Worm (Caenorhabditis elegans): ENCODE data around the gene atf-4.
A peak's percentile ranks its signal among the peaks of the same experiment; 100 is the strongest.

atf-4 gene

DNA sequence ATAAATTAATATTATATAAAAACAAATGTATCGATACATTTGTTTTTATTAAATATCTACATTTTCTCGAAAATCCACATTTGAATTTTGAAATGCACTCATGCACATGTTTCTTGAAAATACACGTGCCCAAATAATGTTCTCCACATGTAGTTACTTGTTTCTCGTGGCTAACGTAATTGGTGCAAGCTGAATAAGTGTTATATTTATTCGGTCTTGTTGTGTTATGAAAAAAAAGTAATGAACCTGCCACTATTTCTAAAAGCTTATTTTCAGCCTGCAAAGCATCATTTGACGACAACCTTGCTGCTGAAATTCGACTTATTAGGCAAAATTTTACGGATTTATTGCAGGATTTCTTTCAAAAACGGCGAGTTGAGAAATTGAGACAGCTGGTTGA lies 2.8 kb upstream of the atf-4 start:
- peak; percentile 5 for TF ChIP-seq drap-1 (GFP tag; optimal IDR thresholded peaks at IDR 0.05)
- peak; percentile 33 for TF ChIP-seq hlh-1 (tag; optimal IDR thresholded peaks at IDR 0.05)
- no peak for TF ChIP-seq ceh-83 (GFP tag; optimal IDR thresholded peaks at IDR 0.05)
- TF ChIP-seq mls-2 (tag; optimal IDR thresholded peaks at IDR 0.05) = no peak
- peak; percentile 49 for TF ChIP-seq pha-4 (tag; optimal IDR thresholded peaks at IDR 0.05)
- no peak for TF ChIP-seq lin-32 (GFP tag; optimal IDR thresholded peaks at IDR 0.05)
- peak; percentile 63 for TF ChIP-seq ces-1 (GFP tag; optimal IDR thresholded peaks at IDR 0.05)
- peak; percentile 75 for TF ChIP-seq nhr-237 (tag; optimal IDR thresholded peaks at IDR 0.05)
- TF ChIP-seq mep-1 (tag; optimal IDR thresholded peaks at IDR 0.05) = peak; percentile 64

ce11 chrX:14812061-14812460 lies 1.5 kb upstream of the atf-4 start, which contains the start of gene T04C10.3:
TSS of gene T04C10.3 (plus strand) at chrX:14812361.
- TF ChIP-seq flh-1 (GFP tag; optimal IDR thresholded peaks at IDR 0.05) (no peak), drap-1 (GFP tag; optimal IDR thresholded peaks at IDR 0.05) (no peak), nhr-237 (tag; optimal IDR thresholded peaks at IDR 0.05) (no peak), hlh-1 (tag; optimal IDR thresholded peaks at IDR 0.05) (no peak), snpc-4 (tag; optimal IDR thresholded peaks at IDR 0.05) (no peak), sem-2 (GFP tag; optimal IDR thresholded peaks at IDR 0.05) (no peak), unc-39 (tag; optimal IDR thresholded peaks at IDR 0.05) (no peak), ceh-39 (tag; optimal IDR thresholded peaks at IDR 0.05) (no peak), blmp-1 (tag; optimal IDR thresholded peaks at IDR 0.05) (no peak), sptf-1 (tag; optimal IDR thresholded peaks at IDR 0.05) (no peak), tbx-8 (GFP tag; optimal IDR thresholded peaks at IDR 0.05) (no peak), nhr-12 (tag; optimal IDR thresholded peaks at IDR 0.05) (no peak), unc-62 (GFP tag; optimal IDR thresholded peaks at IDR 0.05) (no peak), elt-1 (tag; optimal IDR thresholded peaks at IDR 0.05; ENCODE audit: borderline replicate concordance, insufficient read depth) (no peak), ceh-83 (GFP tag; optimal IDR thresholded peaks at IDR 0.05) (no peak), mls-2 (tag; optimal IDR thresholded peaks at IDR 0.05) (no peak), lin-32 (GFP tag; optimal IDR thresholded peaks at IDR 0.05) (no peak)

- TF ChIP-seq ceh-39 (tag; optimal IDR thresholded peaks at IDR 0.05) (no peak), ceh-83 (GFP tag; optimal IDR thresholded peaks at IDR 0.05) (no peak), zip-8 (tag; optimal IDR thresholded peaks at IDR 0.05) (no peak), tbx-8 (GFP tag; optimal IDR thresholded peaks at IDR 0.05) (no peak), elt-1 (tag; optimal IDR thresholded peaks at IDR 0.05; ENCODE audit: borderline replicate concordance, insufficient read depth) (no peak), sptf-1 (tag; optimal IDR thresholded peaks at IDR 0.05) (no peak), flh-1 (GFP tag; optimal IDR thresholded peaks at IDR 0.05) (no peak), bed-3 (GFP tag; optimal IDR thresholded peaks at IDR 0.05) (no peak), sem-2 (GFP tag; optimal IDR thresholded peaks at IDR 0.05) (no peak), mep-1 (tag; optimal IDR thresholded peaks at IDR 0.05) (no peak), nhr-28 (tag; optimal IDR thresholded peaks at IDR 0.05) (no peak), unc-39 (tag; optimal IDR thresholded peaks at IDR 0.05) (no peak), ceh-43 (GFP tag; optimal IDR thresholded peaks at IDR 0.05) (no peak), lsy-2 (tag; optimal IDR thresholded peaks at IDR 0.05) (no peak), blmp-1 (tag; optimal IDR thresholded peaks at IDR 0.05) (no peak)
Measured at ce11 chrX:14809905-14810304, 705 bp downstream of the atf-4 start.

ce11 chrX:14808796-14809195 lies 1.8 kb downstream of the atf-4 start:
- TF ChIP-seq nhr-12 (tag; optimal IDR thresholded peaks at IDR 0.05) (no peak), blmp-1 (tag; optimal IDR thresholded peaks at IDR 0.05) (no peak), unc-120 (tag; optimal IDR thresholded peaks at IDR 0.05; ENCODE audit: poor library complexity, severe bottlenecking) (no peak)

- no peak for TF ChIP-seq cnd-1 (tag; optimal IDR thresholded peaks at IDR 0.05)
Measured at ce11 chrX:14806936-14807335, 3.7 kb downstream of the atf-4 start, which contains the start of gene F42D1.4. TSS of gene F42D1.4 (plus strand) at chrX:14807236.

DNA sequence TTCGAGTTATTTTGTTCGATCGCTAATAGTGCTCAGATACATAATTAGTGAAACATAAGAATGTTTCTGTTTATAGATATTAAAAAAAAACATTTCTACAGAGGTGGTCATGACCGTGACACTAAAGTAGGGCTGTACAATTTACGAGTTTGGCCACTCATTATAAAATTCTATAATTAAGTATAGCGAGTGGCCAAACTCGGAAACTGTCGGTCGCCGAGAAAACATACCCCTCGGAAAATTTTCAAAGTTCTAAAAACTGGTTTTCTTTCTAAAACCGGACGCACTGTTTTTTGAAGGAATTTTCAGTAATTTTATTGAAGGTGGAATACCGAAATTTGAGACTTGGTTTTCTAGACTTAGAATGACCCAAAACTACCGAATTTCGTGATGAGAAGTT lies 4.9 kb downstream of the atf-4 start:
- TF ChIP-seq lsy-2 (tag; optimal IDR thresholded peaks at IDR 0.05) (no peak), ham-2 (GFP tag; optimal IDR thresholded peaks at IDR 0.05) (no peak), blmp-1 (tag; optimal IDR thresholded peaks at IDR 0.05) (no peak), ceh-83 (GFP tag; optimal IDR thresholded peaks at IDR 0.05) (no peak), nhr-237 (tag; optimal IDR thresholded peaks at IDR 0.05) (no peak), ces-1 (GFP tag; optimal IDR thresholded peaks at IDR 0.05) (no peak), nhr-12 (tag; optimal IDR thresholded peaks at IDR 0.05) (no peak), mab-5 (tag; optimal IDR thresholded peaks at IDR 0.05) (no peak), cnd-1 (tag; optimal IDR thresholded peaks at IDR 0.05) (no peak), ceh-39 (tag; optimal IDR thresholded peaks at IDR 0.05) (no peak), M03D4.4 (tag; optimal IDR thresholded peaks at IDR 0.05) (no peak), mep-1 (tag; optimal IDR thresholded peaks at IDR 0.05) (no peak), bed-3 (GFP tag; optimal IDR thresholded peaks at IDR 0.05) (no peak), lin-13 (tag; optimal IDR thresholded peaks at IDR 0.05) (no peak), unc-62 (GFP tag; optimal IDR thresholded peaks at IDR 0.05) (no peak), zip-8 (tag; optimal IDR thresholded peaks at IDR 0.05) (no peak), flh-1 (GFP tag; optimal IDR thresholded peaks at IDR 0.05) (no peak), nhr-76 (tag; optimal IDR thresholded peaks at IDR 0.05) (no peak), drap-1 (GFP tag; optimal IDR thresholded peaks at IDR 0.05) (no peak)

Data from whole organism, mixed stage, embryonic.